Fruit fly (Drosophila melanogaster) whole organism, embryonic: ENCODE data around the gene CG15529.

Experiments used
- Ada2b ChIP-seq: fragments of 200-800 bp; sonication (Bioruptor generic); IDR thresholded peaks from 2 replicates; pipeline ENCODE4 v1.3.6; 2022; ENCODE audit warnings: missing biosample characterization, missing genetic modification characterization
- BEAF-32 ChIP-seq: fragments of 200-800 bp; sonication (Bioruptor generic); optimal IDR thresholded peaks from 3 replicates; lab custom pipeline; 2017; ENCODE audit warnings: missing biosample characterization, missing genetic modification characterization, mild to moderate bottlenecking, moderate library complexity, missing genetic modification reagents
- CG10462 ChIP-seq: fragments of 200-800 bp; sonication (Bioruptor generic); optimal IDR thresholded peaks from 2 replicates; lab custom pipeline; 2016; ENCODE audit warnings: missing biosample characterization, missing genetic modification characterization
- CG11247 ChIP-seq: fragments of 200-800 bp; sonication (Bioruptor generic); IDR thresholded peaks from 2 replicates; pipeline ENCODE4 v1.3.6; 2022; ENCODE audit warnings: missing biosample characterization, missing genetic modification characterization
- CG1233 ChIP-seq: fragments of 200-800 bp; sonication (Bioruptor generic); optimal IDR thresholded peaks from 4 replicates; lab custom pipeline; 2018; ENCODE audit warnings: missing biosample characterization, mild to moderate bottlenecking, missing genetic modification characterization
- CG12659 ChIP-seq: fragments of 200-800 bp; sonication (Bioruptor generic); optimal IDR thresholded peaks from 3 replicates; lab custom pipeline; 2017; ENCODE audit warnings: mild to moderate bottlenecking, missing biosample characterization, missing genetic modification reagents, missing genetic modification characterization
- CG12744 ChIP-seq: fragments of 200-800 bp; sonication (Bioruptor generic); optimal IDR thresholded peaks from 2 replicates; lab custom pipeline; 2016; ENCODE audit warnings: missing biosample characterization, missing genetic modification characterization
- CG14014 ChIP-seq: fragments of 200-800 bp; sonication (Bioruptor generic); IDR thresholded peaks from 2 replicates; pipeline ENCODE4 v1.3.6; 2022; ENCODE audit warnings: missing biosample characterization, missing genetic modification characterization
- CG18476 ChIP-seq: fragments of 200-800 bp; sonication (Bioruptor generic); optimal IDR thresholded peaks from 2 replicates; lab custom pipeline; 2016; ENCODE audit warnings: missing biosample characterization, mild to moderate bottlenecking, missing genetic modification characterization
- CG18599 ChIP-seq: fragments of 200-800 bp; sonication (Bioruptor generic); optimal IDR thresholded peaks from 3 replicates; lab custom pipeline; 2017; ENCODE audit warnings: missing biosample characterization, missing genetic modification characterization, mild to moderate bottlenecking, moderate library complexity, missing genetic modification reagents
- CG30431 ChIP-seq: fragments of 200-800 bp; sonication (Bioruptor generic); optimal IDR thresholded peaks from 2 replicates; lab custom pipeline; 2017; ENCODE audit warnings: missing biosample characterization, missing genetic modification characterization
- CG34224 ChIP-seq: fragments of 200-800 bp; sonication (Bioruptor generic); IDR thresholded peaks from 3 replicates; pipeline ENCODE4 v1.3.6; 2022; ENCODE audit warnings: missing biosample characterization, missing genetic modification characterization; ENCODE audit not compliant: partially characterized antibody
- CG3847 ChIP-seq: fragments of 200-800 bp; sonication (Bioruptor generic); IDR thresholded peaks from 2 replicates; pipeline ENCODE4 v1.3.6; 2022; ENCODE audit warnings: missing biosample characterization, missing genetic modification characterization
- CG4854 ChIP-seq: fragments of 200-800 bp; sonication (Bioruptor generic); optimal IDR thresholded peaks from 2 replicates; lab custom pipeline; 2016; ENCODE audit warnings: missing biosample characterization, missing genetic modification characterization, inconsistent platforms
- CG6791 ChIP-seq: fragments of 200-800 bp; sonication (Bioruptor generic); IDR thresholded peaks from 3 replicates; pipeline ENCODE4 v1.3.6; 2022; ENCODE audit warnings: missing biosample characterization, missing genetic modification characterization; ENCODE audit not compliant: partially characterized antibody
- CG7372 ChIP-seq: fragments of 200-800 bp; sonication (Bioruptor generic); IDR thresholded peaks from 2 replicates; pipeline ENCODE4 v1.3.6; 2022; ENCODE audit warnings: missing biosample characterization, missing genetic modification characterization
- CG7839 ChIP-seq: fragments of 200-800 bp; sonication (Bioruptor generic); optimal IDR thresholded peaks from 3 replicates; lab custom pipeline; 2018; ENCODE audit warnings: missing biosample characterization, mild to moderate bottlenecking, missing genetic modification characterization, moderate library complexity
- CG8089 ChIP-seq: fragments of 200-800 bp; sonication (Bioruptor generic); optimal IDR thresholded peaks from 3 replicates; lab custom pipeline; 2016; ENCODE audit warnings: missing biosample characterization, missing genetic modification characterization
- CoRest ChIP-seq: fragments of 200-800 bp; sonication (Bioruptor generic); optimal IDR thresholded peaks from 3 replicates; lab custom pipeline; 2018; ENCODE audit warnings: missing biosample characterization, mild to moderate bottlenecking, missing genetic modification characterization, moderate library complexity
- D ChIP-seq, 2 experiments: fragments of 200-800 bp in 1 of 2; fragments of >200 bp in 1 of 2; sonication (Bioruptor generic) in 1 of 2; optimal IDR thresholded peaks; 2 replicates in 1 of 2; 3 replicates in 1 of 2; lab custom pipeline; 2017; ENCODE audit warnings: mild to moderate bottlenecking in 1 of 2, missing biosample characterization in 1 of 2, missing genetic modification characterization in 1 of 2, missing genetic modification reagents in 1 of 2
- Deaf1 ChIP-seq: fragments of 200-800 bp; optimal IDR thresholded peaks from 3 replicates; lab custom pipeline; 2019; ENCODE audit warnings: missing biosample characterization, mild to moderate bottlenecking, missing genetic modification characterization, moderate library complexity
- Dll ChIP-seq: fragments of 200-800 bp; sonication (Bioruptor generic); IDR thresholded peaks from 4 replicates; pipeline ENCODE4 v1.3.6; 2022; ENCODE audit warnings: missing biosample characterization, missing genetic modification characterization; ENCODE audit not compliant: partially characterized antibody
- Dp ChIP-seq: fragments of 200-800 bp; sonication (Bioruptor generic); optimal IDR thresholded peaks from 2 replicates; lab custom pipeline; 2018; ENCODE audit warnings: missing biosample characterization, mild to moderate bottlenecking, missing genetic modification characterization, moderate library complexity
- Drgx ChIP-seq: fragments of 200-800 bp; sonication (Bioruptor generic); IDR thresholded peaks from 2 replicates; pipeline ENCODE4 v1.3.6; 2022; ENCODE audit warnings: missing biosample characterization, missing genetic modification characterization
- E2f2 ChIP-seq: fragments of 200-800 bp; sonication (Bioruptor generic); IDR thresholded peaks from 2 replicates; pipeline ENCODE4 v1.3.6; 2022; ENCODE audit warnings: missing biosample characterization, missing genetic modification characterization
- ERR ChIP-seq: fragments of 200-800 bp; sonication (Bioruptor generic); optimal IDR thresholded peaks from 2 replicates; lab custom pipeline; 2016; ENCODE audit warnings: missing biosample characterization, missing genetic modification characterization
- Ets97D ChIP-seq: fragments of 200-800 bp; sonication (Bioruptor generic); optimal IDR thresholded peaks from 3 replicates; lab custom pipeline; 2016; ENCODE audit warnings: missing biosample characterization, missing genetic modification characterization
- Hey ChIP-seq: fragments of 200-800 bp; sonication (Bioruptor generic); optimal IDR thresholded peaks from 3 replicates; lab custom pipeline; 2018; ENCODE audit warnings: missing biosample characterization, mild to moderate bottlenecking, missing genetic modification characterization
- Hsf ChIP-seq: fragments of 200-800 bp; sonication (Bioruptor generic); optimal IDR thresholded peaks from 3 replicates; lab custom pipeline; 2016; ENCODE audit warnings: missing biosample characterization, missing genetic modification characterization
- Lim3 ChIP-seq: fragments of 200-800 bp; sonication (Bioruptor generic); IDR thresholded peaks from 2 replicates; pipeline ENCODE4 v1.3.6; 2022; ENCODE audit warnings: missing biosample characterization, missing genetic modification characterization
- MBD-R2 ChIP-seq: fragments of 200-800 bp; sonication (Bioruptor generic); IDR thresholded peaks from 2 replicates; pipeline ENCODE4 v1.3.6; 2022; ENCODE audit warnings: missing biosample characterization, missing genetic modification characterization
- MESR4 ChIP-seq: fragments of 200-800 bp; sonication (Bioruptor generic); optimal IDR thresholded peaks from 2 replicates; lab custom pipeline; 2018; ENCODE audit warnings: missing biosample characterization, mild to moderate bottlenecking, missing genetic modification characterization, moderate library complexity
- Myb ChIP-seq: fragments of 200-800 bp; sonication (Bioruptor generic); optimal IDR thresholded peaks from 2 replicates; lab custom pipeline; 2016; ENCODE audit warnings: missing biosample characterization, missing genetic modification characterization
- NC2β ChIP-seq: fragments of 200-800 bp; sonication (Bioruptor generic); optimal IDR thresholded peaks from 2 replicates; lab custom pipeline; 2016; ENCODE audit warnings: missing biosample characterization, missing genetic modification characterization
- TFAM ChIP-seq: fragments of 200-800 bp; sonication (Bioruptor generic); optimal IDR thresholded peaks from 2 replicates; lab custom pipeline; 2017; ENCODE audit warnings: missing biosample characterization, missing genetic modification characterization, inconsistent platforms
- Usf ChIP-seq: fragments of 200-800 bp; sonication (Bioruptor generic); optimal IDR thresholded peaks from 2 replicates; lab custom pipeline; 2017; ENCODE audit warnings: missing genotype, missing biosample characterization, missing genetic modification characterization
- ab ChIP-seq: fragments of 200-800 bp; sonication (Bioruptor generic); optimal IDR thresholded peaks from 2 replicates; lab custom pipeline; 2016; ENCODE audit warnings: missing biosample characterization, missing genetic modification characterization
- bbx ChIP-seq: fragments of 200-800 bp; sonication (Bioruptor generic); IDR thresholded peaks from 2 replicates; pipeline ENCODE4 v1.3.6; 2022; ENCODE audit warnings: missing biosample characterization, missing genetic modification characterization; ENCODE audit not compliant: partially characterized antibody
- corto ChIP-seq: fragments of 200-800 bp; sonication (Bioruptor generic); optimal IDR thresholded peaks from 2 replicates; lab custom pipeline; 2016; ENCODE audit warnings: missing biosample characterization, mild to moderate bottlenecking, missing genetic modification characterization, moderate library complexity
- dm ChIP-seq: fragments of 200-800 bp; sonication (Bioruptor generic); optimal IDR thresholded peaks from 3 replicates; lab custom pipeline; 2016; ENCODE audit warnings: missing biosample characterization, missing genetic modification characterization
- dmrt99B ChIP-seq: fragments of 200-800 bp; sonication (Bioruptor generic); optimal IDR thresholded peaks from 2 replicates; lab custom pipeline; 2018; ENCODE audit warnings: missing biosample characterization, mild to moderate bottlenecking, missing genetic modification characterization, moderate library complexity
- org-1 ChIP-seq: fragments of 200-800 bp; sonication (Bioruptor generic); optimal IDR thresholded peaks from 2 replicates; lab custom pipeline; 2017; ENCODE audit warnings: missing biosample characterization, missing genetic modification characterization
- peb ChIP-seq: fragments of 200-800 bp; sonication (Bioruptor generic); IDR thresholded peaks from 2 replicates; pipeline ENCODE4 v1.3.6; 2022; ENCODE audit warnings: missing biosample characterization, missing genetic modification characterization
- schlank ChIP-seq: fragments of 200-800 bp; sonication (Bioruptor generic); optimal IDR thresholded peaks from 2 replicates; lab custom pipeline; 2018; ENCODE audit warnings: missing biosample characterization, mild to moderate bottlenecking, missing genetic modification characterization
- so ChIP-seq: fragments of 200-800 bp; sonication (Bioruptor generic); IDR thresholded peaks from 3 replicates; pipeline ENCODE4 v1.3.6; 2022; ENCODE audit warnings: missing biosample characterization, missing genetic modification characterization
- tgo ChIP-seq: fragments of 200-800 bp; sonication (Bioruptor generic); IDR thresholded peaks from 3 replicates; pipeline ENCODE4 v1.3.6; 2022; ENCODE audit warnings: missing biosample characterization, missing genetic modification characterization
- trem ChIP-seq: fragments of 200-800 bp; optimal IDR thresholded peaks from 3 replicates; lab custom pipeline; 2019; ENCODE audit warnings: missing biosample characterization, mild to moderate bottlenecking, missing genetic modification characterization, moderate library complexity
- ttk ChIP-seq: fragments of 200-800 bp; sonication (Bioruptor generic); IDR thresholded peaks from 2 replicates; pipeline ENCODE4 v2.1.2; 2022; ENCODE audit warnings: missing biosample characterization, missing genetic modification characterization
- vvl ChIP-seq: fragments of 200-800 bp; sonication (Bioruptor generic); IDR thresholded peaks from 2 replicates; pipeline ENCODE4 v1.3.6; 2022; ENCODE audit warnings: missing biosample characterization, missing genetic modification characterization
- wdn ChIP-seq: fragments of 200-800 bp; sonication (Bioruptor generic); IDR thresholded peaks from 2 replicates; pipeline ENCODE4 v1.3.6; 2022; ENCODE audit warnings: missing biosample characterization, missing genetic modification characterization
- wor ChIP-seq: fragments of 200-800 bp; sonication (Bioruptor generic); IDR thresholded peaks from 2 replicates; pipeline ENCODE4 v1.3.6; 2022; ENCODE audit warnings: missing biosample characterization, missing genetic modification characterization
- yki ChIP-seq: fragments of >200 bp; optimal IDR thresholded peaks from 3 replicates; lab custom pipeline; 2018

The CG15529 gene

DNA sequence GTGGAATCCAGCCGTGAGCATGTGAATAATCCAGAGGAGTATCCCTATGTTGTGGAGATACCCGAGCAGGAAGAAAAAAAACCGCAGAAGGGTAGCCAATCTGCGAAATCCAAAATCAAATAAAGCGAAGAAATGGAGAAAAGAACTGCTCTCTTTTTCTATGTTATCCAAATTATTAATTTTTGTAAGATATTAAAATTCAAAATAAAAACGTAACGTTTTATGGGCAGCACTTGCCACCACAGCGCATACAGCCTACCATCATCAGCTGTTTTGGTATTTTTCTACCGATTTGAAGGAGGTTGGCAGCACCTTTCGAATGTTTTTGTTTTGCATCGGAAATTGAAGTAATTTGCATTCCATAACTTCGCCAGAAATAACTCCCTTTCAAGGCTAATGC lies 28.1 kb downstream of the CG15529 start, which contains the start of gene Bet5 (continued):
- TF ChIP-seq CG1233 (GFP tag; lab: Kevin White, UChicago) (no peak), bbx (GFP tag; lab: Robert Waterston, UW) (peak; percentile 17; the same call in 1 of the 2 replicates), CG7372 (no peak), ERR (GFP tag; lab: Kevin White, UChicago) (no peak), Hey (tag; lab: Kevin White, UChicago) (no peak), CG34224 (GFP tag; lab: Robert Waterston, UW) (0 out of 3 replicates have a peak, but pooled peaks have one; percentile 21), Ets97D (GFP tag; lab: Kevin White, UChicago) (peak; percentile 23), CoRest (tag; lab: Kevin White, UChicago) (no peak), dmrt99B (tag; lab: Kevin White, UChicago) (no peak), E2f2 (GFP tag; lab: Robert Waterston, UW) (peak; percentile 76), Usf (GFP tag; lab: Kevin White, UChicago) (no peak), BEAF-32 (GFP tag; lab: Kevin White, UChicago) (peak; percentile 40), Myb (peak; percentile 89), NC2β (GFP tag; lab: Kevin White, UChicago) (no peak), yki (lab: Kevin White, UChicago) (no peak), tgo (GFP tag; lab: Robert Waterston, UW) (no peak), CG18599 (GFP tag; lab: Kevin White, UChicago) (no peak), CG30431 (GFP tag; lab: Kevin White, UChicago) (no peak), ttk (no peak), CG4854 (GFP tag; lab: Kevin White, UChicago) (no peak), Hsf (no peak), peb (GFP tag; lab: Robert Waterston, UW) (no peak), so (GFP tag; lab: Robert Waterston, UW) (no peak), CG3847 (GFP tag; lab: Robert Waterston, UW) (peak; percentile 12; the same call in 1 of the 2 replicates), MBD-R2 (peak; percentile 88), Ada2b (no peak), D (optimal IDR thresholded peaks at IDR 0.05; lab: Kevin White, UChicago) (no peak), D (GFP tag; optimal IDR thresholded peaks at IDR 0.05; lab: Kevin White, UChicago) (no peak), ab (no peak), CG10462 (GFP tag; lab: Kevin White, UChicago) (no peak), wdn (GFP tag; lab: Robert Waterston, UW) (no peak), Drgx (no peak), wor (GFP tag; lab: Robert Waterston, UW) (no peak), Dp (GFP tag; lab: Kevin White, UChicago) (peak; percentile 67), CG18476 (GFP tag; lab: Kevin White, UChicago) (no peak), CG12659 (GFP tag; lab: Kevin White, UChicago) (peak; percentile 8), corto (GFP tag; lab: Kevin White, UChicago) (no peak), vvl (GFP tag; lab: Robert Waterston, UW) (peak; percentile 59), CG7839 (tag; lab: Kevin White, UChicago) (no peak), trem (tag; lab: Kevin White, UChicago) (peak; percentile 98), CG12744 (GFP tag; lab: Kevin White, UChicago) (no peak), CG8089 (GFP tag; lab: Kevin White, UChicago) (no peak), Deaf1 (tag; lab: Kevin White, UChicago) (no peak), MESR4 (GFP tag; lab: Kevin White, UChicago) (peak; percentile 4), org-1 (no peak), Dll (peak; percentile 52; the same call in 2 of the 4 replicates), CG11247 (GFP tag; lab: Robert Waterston, UW) (no peak), dm (GFP tag; lab: Kevin White, UChicago) (no peak), schlank (no peak), CG14014 (GFP tag; lab: Robert Waterston, UW) (no peak), Lim3 (GFP tag; lab: Robert Waterston, UW) (no peak), CG6791 (0 out of 3 replicates have a peak, but pooled peaks have one; percentile 45), TFAM (no peak)
